Worm (Caenorhabditis elegans): ENCODE measurements around the gene fbxa-22.

Gene fbxa-22

DNA sequence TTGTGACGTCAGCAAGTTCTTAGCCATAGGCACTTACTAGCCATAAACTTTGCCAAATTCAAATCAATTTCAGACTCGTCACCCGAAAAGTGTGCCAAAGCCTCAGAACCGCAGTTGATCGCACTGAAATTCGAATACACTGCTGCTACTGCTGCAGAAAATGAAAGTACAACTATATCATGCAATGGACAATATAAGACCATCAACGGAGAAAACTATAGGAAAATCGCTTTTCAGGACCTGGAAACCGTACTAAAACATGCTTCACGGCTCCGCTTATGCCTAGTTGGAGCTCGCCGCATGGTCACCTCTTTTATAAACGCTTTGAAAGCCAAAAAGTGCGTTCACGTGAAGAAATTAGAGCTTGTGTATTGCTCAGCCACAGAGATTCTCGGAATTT is at the start of gene fbxa-22:
TSS of gene fbxa-22 (plus strand) at position 301 of the 400 bp plus-strand sequence.
- TF ChIP-seq W03F9.2 (tag; optimal IDR thresholded peaks at IDR 0.05) = no peak
- TF ChIP-seq dao-5 (tag; optimal IDR thresholded peaks at IDR 0.05) = no peak
- no peak for TF ChIP-seq him-1 (tag; optimal IDR thresholded peaks at IDR 0.05)

DNA sequence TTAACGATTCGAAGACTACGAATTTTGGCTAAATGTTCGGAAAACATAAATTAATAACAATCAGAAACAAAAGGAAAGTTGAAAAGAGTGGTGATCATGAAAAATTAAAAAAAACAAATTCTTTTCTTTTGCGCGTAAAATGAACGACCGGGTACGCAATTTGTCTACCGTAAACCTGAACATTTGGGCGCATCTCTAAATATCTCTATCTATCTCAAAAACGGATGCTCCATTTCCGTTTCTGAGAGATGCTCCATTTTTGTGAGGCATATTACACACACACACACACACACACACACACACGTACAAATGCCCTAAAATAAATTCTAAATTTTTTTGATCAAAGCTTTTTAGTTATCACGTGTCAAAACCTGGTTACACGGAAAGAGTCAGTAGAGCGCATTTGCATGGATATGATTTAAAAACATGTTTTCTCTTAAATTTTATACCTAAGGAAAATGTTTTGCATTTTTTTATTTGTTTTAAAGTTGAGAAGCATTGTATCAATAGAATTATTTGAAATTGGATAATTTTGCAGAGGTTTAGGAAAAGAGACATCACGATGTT is 49.6 kb upstream of the fbxa-22 start:
- TF ChIP-seq him-1 (tag; optimal IDR thresholded peaks at IDR 0.05) (no peak), dao-5 (tag; optimal IDR thresholded peaks at IDR 0.05) (no peak), W03F9.2 (tag; optimal IDR thresholded peaks at IDR 0.05) (no peak)

DNA sequence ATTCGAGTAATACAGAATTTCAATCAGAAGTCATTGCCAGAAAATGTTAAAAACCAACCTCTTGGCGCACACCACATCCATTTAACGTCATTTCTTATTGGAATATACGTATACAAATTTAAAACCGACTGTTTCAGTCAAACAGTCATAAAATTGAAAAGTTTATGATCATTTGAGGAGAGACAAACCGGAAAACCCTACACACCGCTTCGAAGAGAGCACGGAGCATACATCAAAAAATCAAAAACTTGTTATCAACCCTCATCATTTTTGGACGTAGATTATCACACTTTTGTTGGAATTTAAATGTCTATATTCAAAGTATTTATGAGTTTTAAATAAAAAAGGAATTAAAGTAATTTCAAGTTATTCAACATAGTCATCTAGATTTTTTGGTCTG is 47.7 kb upstream of the fbxa-22 start, which contains the start of gene T24C4.10:
TSS of gene T24C4.10 (minus strand) at position 230 of the 400 bp plus-strand sequence.
- no peak for TF ChIP-seq him-1 (tag; optimal IDR thresholded peaks at IDR 0.05)

DNA sequence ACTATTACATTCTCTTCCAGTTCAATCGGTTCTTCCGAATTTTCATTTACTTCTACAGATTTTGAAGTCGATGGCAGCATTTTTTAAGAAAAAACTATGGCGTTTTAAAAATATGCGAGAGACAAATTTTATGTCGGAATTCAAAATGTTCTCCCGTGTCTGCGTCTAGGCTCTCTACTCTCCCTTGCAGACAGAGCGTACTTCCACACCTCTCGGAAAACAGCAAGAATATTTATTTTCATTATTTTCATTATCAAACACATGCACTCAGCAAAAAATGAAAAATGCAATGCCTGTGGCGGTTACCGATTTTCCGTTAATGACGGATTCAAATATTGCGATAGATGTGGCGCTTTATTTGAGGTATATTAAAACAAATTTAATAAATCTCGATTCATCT is 43.1 kb upstream of the fbxa-22 start, which contains the start of the genes ztf-18 and F23H11.2:
TSS of gene ztf-18 (minus strand) at position 188 of the 400 bp plus-strand sequence.
TSS of gene F23H11.2 (plus strand) at position 223 of the 400 bp plus-strand sequence.
- TF ChIP-seq him-1 (tag; optimal IDR thresholded peaks at IDR 0.05) (no peak), dao-5 (tag; optimal IDR thresholded peaks at IDR 0.05) (no peak), W03F9.2 (tag; optimal IDR thresholded peaks at IDR 0.05) (no peak)

DNA sequence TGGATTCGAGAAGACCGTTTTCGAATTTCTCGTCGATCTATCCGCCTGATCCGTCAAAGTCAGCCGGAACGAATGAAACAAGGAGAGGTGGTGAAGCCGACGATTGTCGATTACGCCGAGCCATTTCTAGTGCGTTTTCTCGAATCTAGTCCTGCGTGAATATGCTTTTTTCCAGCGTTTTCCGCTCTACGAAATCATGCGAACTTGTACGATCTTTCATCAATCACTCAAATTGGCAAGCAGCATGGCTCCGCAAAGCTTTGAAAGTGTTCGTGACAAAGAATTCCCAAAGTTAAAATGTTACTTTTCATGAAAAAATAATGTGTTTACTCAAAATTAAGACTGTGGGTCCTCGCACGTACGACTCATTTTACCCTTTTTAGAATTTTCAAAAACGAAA is 41.8 kb upstream of the fbxa-22 start:
- TF ChIP-seq W03F9.2 (tag; optimal IDR thresholded peaks at IDR 0.05) = no peak
- no peak for TF ChIP-seq him-1 (tag; optimal IDR thresholded peaks at IDR 0.05)
- no peak for TF ChIP-seq dao-5 (tag; optimal IDR thresholded peaks at IDR 0.05)

DNA sequence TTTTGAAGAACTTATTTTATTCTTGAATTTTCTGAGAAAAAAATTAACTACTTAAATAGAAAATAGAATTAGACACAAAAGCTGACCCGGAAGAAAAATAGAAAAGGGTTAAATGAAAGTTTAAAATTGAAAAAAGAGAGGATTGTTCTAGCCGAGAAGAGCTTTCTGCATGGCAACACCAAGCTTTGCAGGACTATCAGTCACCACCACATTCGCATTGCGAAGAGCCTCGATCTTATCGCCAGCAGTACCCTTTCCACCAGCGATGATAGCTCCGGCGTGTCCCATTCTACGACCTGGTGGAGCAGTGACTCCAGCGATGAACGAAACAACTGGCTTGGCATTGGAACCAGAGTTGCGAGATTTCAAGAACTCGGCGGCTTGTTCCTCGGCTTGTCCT is 38.5 kb upstream of the fbxa-22 start:
- TF ChIP-seq dao-5 (tag; optimal IDR thresholded peaks at IDR 0.05) (no peak), W03F9.2 (tag; optimal IDR thresholded peaks at IDR 0.05) (no peak), him-1 (tag; optimal IDR thresholded peaks at IDR 0.05) (no peak)

DNA sequence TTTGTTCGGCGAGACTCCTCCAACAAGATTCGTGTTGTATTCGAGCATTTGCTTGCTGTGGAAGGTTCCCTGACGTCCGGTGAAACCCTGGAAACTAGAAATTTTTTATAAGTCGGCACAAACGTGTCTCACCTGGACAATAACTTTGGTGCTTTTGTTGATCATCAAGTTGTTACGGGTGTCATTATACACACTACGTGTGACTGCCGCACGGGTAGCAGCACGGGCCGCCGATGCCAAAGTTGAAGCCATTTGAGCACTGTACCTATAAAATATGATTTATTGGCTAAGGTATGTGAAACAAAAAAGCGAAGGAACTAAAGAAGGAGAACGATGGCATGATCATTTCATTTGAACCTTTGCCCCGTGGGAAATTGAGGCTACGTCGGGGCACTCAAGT is 37.5 kb upstream of the fbxa-22 start, which contains the start of gene sucl-2:
TSS of gene sucl-2 (minus strand) at position 265 of the 400 bp plus-strand sequence.
- TF ChIP-seq W03F9.2 (tag; optimal IDR thresholded peaks at IDR 0.05) (no peak), dao-5 (tag; optimal IDR thresholded peaks at IDR 0.05) (no peak), him-1 (tag; optimal IDR thresholded peaks at IDR 0.05) (no peak)

DNA sequence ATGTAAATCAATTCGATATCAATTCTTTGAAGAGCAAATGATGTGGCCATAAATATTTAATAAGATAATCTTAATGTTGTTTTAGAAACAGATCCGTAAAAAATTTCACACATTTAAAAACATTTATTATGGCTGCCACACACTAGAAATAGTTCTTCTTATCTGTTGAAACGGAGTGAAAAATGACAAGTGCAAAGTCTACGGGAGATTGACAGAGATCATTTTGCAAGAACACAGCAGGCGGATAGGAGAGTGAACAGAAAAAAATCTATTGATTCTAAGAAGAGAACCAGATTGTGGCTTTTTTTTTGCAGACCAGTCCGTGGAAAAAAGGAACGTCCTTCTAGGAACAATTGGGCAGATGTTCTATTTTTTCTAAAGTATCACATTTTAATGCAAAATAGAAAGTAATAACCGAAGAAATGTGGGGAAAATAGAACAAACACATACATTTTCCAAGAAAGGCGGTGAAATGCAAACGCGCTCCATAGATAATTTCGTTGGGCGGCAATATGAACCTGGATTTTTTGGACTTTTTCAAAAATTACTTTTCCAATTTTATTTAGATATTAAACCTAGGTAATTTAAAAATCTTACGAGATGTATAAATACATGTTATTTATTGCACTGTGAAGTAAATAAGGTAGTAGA is 36.9 kb upstream of the fbxa-22 start:
- TF ChIP-seq dao-5 (tag; optimal IDR thresholded peaks at IDR 0.05) = no peak
- no peak for TF ChIP-seq him-1 (tag; optimal IDR thresholded peaks at IDR 0.05)
- no peak for TF ChIP-seq W03F9.2 (tag; optimal IDR thresholded peaks at IDR 0.05)

DNA sequence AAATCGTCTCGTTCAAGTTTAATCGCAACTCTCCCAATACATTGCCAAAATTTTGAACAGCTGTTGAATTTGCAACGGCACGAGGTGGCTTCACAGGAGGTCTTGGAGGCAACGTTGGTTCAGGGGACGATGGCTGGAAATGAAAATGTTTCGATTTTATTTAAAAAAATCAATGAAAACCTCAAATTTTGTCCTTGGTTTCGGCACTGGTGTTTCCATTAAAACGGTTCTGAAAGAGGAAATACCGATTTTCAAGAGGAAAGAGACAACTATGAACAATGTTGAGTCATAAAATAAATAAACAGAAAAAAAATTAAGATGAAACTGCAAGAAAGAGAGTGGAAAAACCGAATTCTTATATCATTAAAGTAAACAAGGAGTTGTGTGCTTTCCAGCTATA is 31.4 kb upstream of the fbxa-22 start, which contains the start of gene F23H11.4:
TSS of gene F23H11.4 (minus strand) at position 229 of the 400 bp plus-strand sequence.
- TF ChIP-seq him-1 (tag; optimal IDR thresholded peaks at IDR 0.05) = no peak
- TF ChIP-seq W03F9.2 (tag; optimal IDR thresholded peaks at IDR 0.05) = no peak
- no peak for TF ChIP-seq dao-5 (tag; optimal IDR thresholded peaks at IDR 0.05)

DNA sequence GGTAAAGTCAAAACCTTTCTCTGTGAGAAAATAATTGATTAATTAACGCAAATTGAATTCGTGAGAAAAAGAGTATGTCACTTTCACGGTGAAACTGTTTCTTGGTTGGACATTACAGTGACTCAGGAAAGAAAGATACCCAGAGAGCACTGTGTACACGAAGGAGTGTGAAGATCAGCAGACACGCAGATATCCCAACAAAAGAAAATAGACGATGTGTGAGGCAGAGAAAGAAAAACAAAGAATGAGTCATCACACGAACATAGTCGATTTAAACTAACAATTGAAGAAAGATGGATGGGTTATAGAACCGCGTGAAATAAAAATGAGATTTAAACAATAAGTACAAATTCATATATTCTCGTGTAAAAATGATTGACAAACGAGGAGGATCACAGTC is 30.7 kb upstream of the fbxa-22 start:
- no peak for TF ChIP-seq him-1 (tag; optimal IDR thresholded peaks at IDR 0.05)
- no peak for TF ChIP-seq W03F9.2 (tag; optimal IDR thresholded peaks at IDR 0.05)
- no peak for TF ChIP-seq dao-5 (tag; optimal IDR thresholded peaks at IDR 0.05)

DNA sequence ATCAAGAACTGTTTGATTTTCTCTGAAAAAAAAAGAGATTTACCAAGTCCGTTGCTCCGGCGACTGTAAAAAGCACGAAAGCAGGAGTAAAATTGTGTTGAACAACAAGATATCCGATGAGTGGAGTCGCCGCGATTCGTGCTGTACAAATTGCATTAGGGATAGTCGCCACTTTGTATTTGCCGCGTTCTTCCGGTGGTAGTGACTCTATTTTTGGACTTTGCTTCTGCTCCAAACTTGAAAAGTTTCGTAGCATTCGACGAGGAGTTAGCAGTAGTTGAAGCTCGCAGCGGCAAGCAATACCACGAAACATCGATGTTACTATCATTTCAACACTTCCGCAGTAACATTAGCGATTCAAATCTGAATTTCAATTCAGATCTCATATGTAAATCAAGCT is 29.1 kb upstream of the fbxa-22 start, which contains the start of gene crls-1:
TSS of gene crls-1 (minus strand) at position 363 of the 400 bp plus-strand sequence.
- TF ChIP-seq dao-5 (tag; optimal IDR thresholded peaks at IDR 0.05) (no peak), W03F9.2 (tag; optimal IDR thresholded peaks at IDR 0.05) (no peak), him-1 (tag; optimal IDR thresholded peaks at IDR 0.05) (no peak)

DNA sequence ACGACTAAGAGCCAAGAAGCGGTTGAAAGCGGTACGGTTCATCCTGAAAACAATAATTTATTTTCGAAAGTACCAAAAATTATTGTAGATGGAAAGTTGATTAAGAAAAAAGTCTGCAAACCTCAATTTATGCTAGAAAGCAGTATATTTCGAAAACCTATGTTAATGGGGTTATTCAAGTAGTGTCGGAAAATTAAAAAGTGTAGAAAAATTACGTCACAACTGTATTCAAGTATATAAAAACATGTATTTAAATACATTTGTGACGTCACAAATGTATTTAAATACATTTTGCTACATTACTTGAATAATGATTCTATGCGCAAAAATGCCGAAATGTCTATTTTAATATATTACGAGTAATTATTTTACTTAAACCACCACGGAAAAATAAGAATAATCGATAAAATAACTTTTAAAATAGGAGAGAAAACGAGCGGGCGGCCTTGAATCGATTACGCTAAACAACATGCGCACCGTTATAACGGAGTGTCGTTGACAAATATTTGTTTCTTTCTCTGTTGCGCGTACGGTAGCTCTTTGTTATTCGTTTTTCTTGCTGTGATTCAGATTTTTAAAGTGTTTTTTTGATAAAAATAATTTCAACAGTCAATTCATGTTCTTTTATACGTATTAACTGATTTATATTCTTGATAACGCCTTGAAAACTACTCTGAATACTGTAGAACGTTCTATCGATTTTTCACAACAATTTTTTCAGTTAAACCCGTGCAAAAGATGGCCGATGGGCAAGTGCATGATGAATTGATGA is 27.9 kb upstream of the fbxa-22 start, which contains the start of the genes F23H11.5 and bra-2:
TSS of gene F23H11.5 (minus strand) at position 51 of the 772 bp plus-strand sequence.
TSS of gene bra-2 (plus strand) at position 722 of the 772 bp plus-strand sequence.
- TF ChIP-seq dao-5 (tag; optimal IDR thresholded peaks at IDR 0.05) (no peak), W03F9.2 (tag; optimal IDR thresholded peaks at IDR 0.05) (no peak), him-1 (tag; optimal IDR thresholded peaks at IDR 0.05) (no peak)

DNA sequence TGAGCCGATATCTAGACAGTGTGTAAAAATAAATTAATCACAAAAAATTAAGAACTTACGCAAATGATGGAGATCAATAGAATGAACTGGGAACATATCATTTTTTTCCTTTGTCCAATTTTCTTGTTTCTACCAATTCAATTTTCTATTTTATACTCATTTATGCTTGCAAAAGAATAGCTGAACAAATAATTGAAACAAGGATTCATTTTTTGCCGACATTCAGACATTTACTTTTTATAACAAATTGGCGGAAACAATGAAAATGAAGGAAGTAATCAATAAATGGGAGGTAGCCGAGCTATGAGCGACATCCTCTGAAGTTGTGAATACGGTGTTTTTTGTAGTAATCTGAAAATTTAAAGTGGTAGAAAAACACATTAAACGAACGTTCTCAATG is 21.8 kb upstream of the fbxa-22 start, which contains the start of gene idpp-13:
TSS of gene idpp-13 (minus strand) at position 101 of the 400 bp plus-strand sequence.
- TF ChIP-seq him-1 (tag; optimal IDR thresholded peaks at IDR 0.05) (no peak), dao-5 (tag; optimal IDR thresholded peaks at IDR 0.05) (no peak), W03F9.2 (tag; optimal IDR thresholded peaks at IDR 0.05) (no peak)
